Fruit fly (Drosophila melanogaster) whole organism, adult: ENCODE measurements around the gene Spn77Ba.

Source experiments
- CG33017 ChIP-seq: fragments of 200-800 bp; sonication (Bioruptor generic); optimal IDR thresholded peaks from 2 replicates; lab custom pipeline; 2018; ENCODE audit warnings: missing biosample characterization, mild to moderate bottlenecking, missing genetic modification characterization, moderate library complexity
- CG5204 ChIP-seq: fragments of 200-800 bp; sonication (Bioruptor generic); optimal IDR thresholded peaks from 2 replicates; lab custom pipeline; 2016; ENCODE audit warnings: missing biosample characterization, missing genetic modification characterization
- Clk ChIP-seq: fragments of 200-800 bp; sonication (Bioruptor generic); optimal IDR thresholded peaks from 2 replicates; lab custom pipeline; 2017; ENCODE audit warnings: missing biosample characterization, missing genetic modification characterization
- Crg-1 ChIP-seq: fragments of 200-800 bp; sonication (Bioruptor generic); optimal IDR thresholded peaks from 2 replicates; lab custom pipeline; 2016; ENCODE audit warnings: missing biosample characterization, missing genetic modification characterization
- Hr96 ChIP-seq: fragments of 200-800 bp; sonication (Bioruptor generic); optimal IDR thresholded peaks from 2 replicates; lab custom pipeline; 2016; ENCODE audit warnings: missing biosample characterization, missing genetic modification characterization
- cnc ChIP-seq, 2 experiments: fragments of >200 bp; optimal IDR thresholded peaks; 2 replicates each; lab custom pipeline; 2017
- kay ChIP-seq: fragments of 200-800 bp; sonication (Bioruptor generic); peaks from one replicate; lab custom pipeline; 2016; ENCODE audit warnings: missing biosample characterization, missing genetic modification characterization, borderline replicate concordance
- pad ChIP-seq: fragments of 200-800 bp; sonication (Bioruptor generic); optimal IDR thresholded peaks from 3 replicates; lab custom pipeline; 2017; ENCODE audit warnings: missing biosample characterization, missing genetic modification characterization, mild to moderate bottlenecking, moderate library complexity, missing genetic modification reagents
- toe ChIP-seq: fragments of 200-800 bp; sonication (Bioruptor generic); optimal IDR thresholded peaks from 2 replicates; lab custom pipeline; 2016; ENCODE audit warnings: missing biosample characterization, missing genetic modification characterization

DNA sequence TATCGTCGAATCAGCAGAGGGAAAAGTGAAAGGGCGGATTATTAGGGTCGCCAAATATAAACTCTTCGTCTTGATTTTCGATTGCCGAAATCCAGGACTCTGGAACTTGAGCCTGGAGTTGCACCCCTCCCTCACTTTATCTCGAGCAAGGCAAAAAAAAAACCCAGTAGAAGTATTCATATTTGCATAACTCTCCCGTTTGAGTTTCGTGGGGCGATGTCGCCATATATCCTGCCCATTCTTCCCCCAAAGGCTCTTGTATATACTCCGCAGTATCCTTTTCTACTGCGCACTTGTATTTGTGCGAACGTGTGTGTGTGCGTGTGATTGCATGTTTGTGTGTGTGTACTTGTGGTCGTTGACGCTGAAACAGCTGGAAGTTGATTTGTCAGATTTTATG is 29.9 kb upstream of the Spn77Ba start:
- TF ChIP-seq Hr96 (GFP tag; lab: Kevin White, UChicago) (no peak), cnc (optimal IDR thresholded peaks at IDR 0.05; lab: Kevin White, UChicago) (no peak), toe (GFP tag; lab: Kevin White, UChicago) (no peak), CG33017 (no peak), pad (no peak), Crg-1 (GFP tag; lab: Kevin White, UChicago) (no peak), CG5204 (GFP tag; lab: Kevin White, UChicago) (no peak), kay (no peak), Clk (GFP tag; lab: Kevin White, UChicago) (no peak)
